Fruit fly (Drosophila melanogaster): ENCODE data around the gene Brd7-9.

Gene Brd7-9

DNA sequence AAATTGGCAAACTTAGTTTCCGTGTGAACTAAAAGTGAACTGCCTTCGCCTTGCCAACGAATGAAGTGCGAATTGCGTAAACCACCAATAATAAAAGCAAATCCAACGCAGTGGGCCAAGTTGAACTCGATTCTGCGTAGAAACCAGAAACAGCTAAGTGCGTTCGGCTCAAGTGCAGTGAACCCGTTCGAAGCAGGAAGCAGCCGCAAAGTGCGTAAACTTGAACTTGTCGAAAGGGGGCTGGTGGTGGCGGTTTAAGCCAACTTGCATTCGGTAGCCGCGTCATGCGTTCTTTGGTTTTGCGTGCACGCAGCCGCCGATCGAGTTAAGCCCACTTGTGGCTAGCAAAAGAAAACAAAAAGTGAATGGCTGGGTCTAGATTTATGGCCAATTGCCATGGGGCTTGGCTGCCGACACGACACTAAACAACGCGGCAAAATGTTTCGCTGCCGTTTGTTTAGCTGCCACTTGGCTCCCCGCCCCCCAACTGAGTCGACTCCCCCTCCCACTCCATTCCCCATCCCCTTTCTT, 32.0 kb upstream of the Brd7-9 start:
- TF ChIP-seq stwl (tag; optimal IDR thresholded peaks at IDR 0.05) (no peak), CG11247 (GFP tag; IDR thresholded peaks at IDR 0.05) (0 out of 2 replicates have a peak, but pooled peaks have one; percentile 16), pita (GFP tag; optimal IDR thresholded peaks at IDR 0.05) (no peak), crol (GFP tag; IDR thresholded peaks at IDR 0.05) (0 out of 2 replicates have a peak, but pooled peaks have one; percentile 23), CG16779 (GFP tag; IDR thresholded peaks at IDR 0.05) (no peak), ftz-f1 (GFP tag; optimal IDR thresholded peaks at IDR 0.05) (no peak), CG11456 (GFP tag; IDR thresholded peaks at IDR 0.05) (0 out of 3 replicates have a peak, but pooled peaks have one; percentile 6), H15 (GFP tag; IDR thresholded peaks at IDR 0.05) (no peak), CG6175 (GFP tag; IDR thresholded peaks at IDR 0.05) (peak; percentile 35; the same call in 1 of the 3 replicates)

DNA sequence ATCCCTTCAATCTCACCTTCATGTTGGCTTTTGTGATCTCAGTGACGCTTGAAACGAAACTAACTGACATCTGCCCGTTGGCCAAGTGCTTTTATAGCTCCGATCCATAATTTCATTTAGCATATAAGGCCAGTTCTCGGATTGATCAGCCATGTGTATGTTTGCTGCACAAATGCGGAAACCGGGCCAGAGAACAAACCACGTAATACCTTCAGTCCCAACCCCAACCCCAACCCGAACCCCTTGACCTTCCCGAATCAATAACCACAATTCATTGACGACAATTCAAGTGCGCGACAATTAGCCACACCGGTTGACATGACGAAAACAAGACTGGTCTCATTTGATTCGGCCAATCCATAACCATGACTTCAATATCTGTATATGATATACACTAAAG, 29.6 kb upstream of the Brd7-9 start, which contains the start of gene CG7203:
Gene CG7203, minus strand, starts transcription at position 101 of the 400 bp plus-strand sequence.
- TF ChIP-seq fd64A (GFP tag; optimal IDR thresholded peaks at IDR 0.05) (no peak), CG9876 (GFP tag; optimal IDR thresholded peaks at IDR 0.05) (no peak), toy (GFP tag; IDR thresholded peaks at IDR 0.05) (no peak), btn (GFP tag; optimal IDR thresholded peaks at IDR 0.05) (no peak), CG3407 (GFP tag; optimal IDR thresholded peaks at IDR 0.05) (no peak), Dbx (GFP tag; IDR thresholded peaks at IDR 0.05) (no peak), seq (GFP tag; IDR thresholded peaks at IDR 0.05) (no peak), CG2199 (GFP tag; IDR thresholded peaks at IDR 0.05) (no peak), pho (GFP tag; optimal IDR thresholded peaks at IDR 0.05) (no peak), run (tag; optimal IDR thresholded peaks at IDR 0.05) (no peak), CG31388 (GFP tag; optimal IDR thresholded peaks at IDR 0.05) (no peak), CG32767 (GFP tag; IDR thresholded peaks at IDR 0.05) (no peak), CG14441 (GFP tag; IDR thresholded peaks at IDR 0.05) (no peak), CG10147 (GFP tag; optimal IDR thresholded peaks at IDR 0.05) (no peak), lbe (GFP tag; optimal IDR thresholded peaks at IDR 0.05) (no peak), Ets97D (GFP tag; optimal IDR thresholded peaks at IDR 0.05) (no peak), CG14860 (GFP tag; IDR thresholded peaks at IDR 0.05; ENCODE audit: partially characterized antibody) (no peak)

DNA sequence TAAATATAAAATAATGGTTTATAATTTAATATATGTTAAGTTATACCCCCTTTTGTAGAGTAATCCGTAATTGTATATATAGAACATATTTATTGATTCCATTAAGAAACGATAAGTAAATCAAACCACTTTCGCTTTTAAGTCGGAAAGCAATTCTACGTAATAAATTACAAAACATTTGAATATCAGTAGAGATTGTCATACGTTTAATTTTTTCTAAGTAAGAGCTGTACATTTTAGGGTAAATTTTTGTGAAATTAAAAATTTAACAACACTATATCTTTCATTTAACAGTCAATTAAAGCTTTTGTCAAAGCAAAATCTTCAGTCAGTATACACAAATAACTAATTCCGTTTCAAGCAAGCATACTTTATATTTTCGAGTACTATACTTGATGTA, 28.8 kb upstream of the Brd7-9 start, which contains the start of gene CG46025:
Gene CG46025, plus strand, starts transcription at position 301 of the 400 bp plus-strand sequence.
- TF ChIP-seq hbn (GFP tag; IDR thresholded peaks at IDR 0.05; ENCODE audit: partially characterized antibody), result no peak
- TF ChIP-seq CG3407 (GFP tag; optimal IDR thresholded peaks at IDR 0.05), result no peak
- no peak for TF ChIP-seq ci (GFP tag; IDR thresholded peaks at IDR 0.05)
- TF ChIP-seq zfh2 (GFP tag; optimal IDR thresholded peaks at IDR 0.05), result no peak
- no peak for TF ChIP-seq HLH54F (GFP tag; optimal IDR thresholded peaks at IDR 0.05)
- TF ChIP-seq CG13624 (GFP tag; optimal IDR thresholded peaks at IDR 0.05), result no peak
- no peak for TF ChIP-seq Rx (GFP tag; IDR thresholded peaks at IDR 0.05)
- no peak for TF ChIP-seq sug (tag; optimal IDR thresholded peaks at IDR 0.05)
- no peak for TF ChIP-seq CG16779 (GFP tag; IDR thresholded peaks at IDR 0.05)
- TF ChIP-seq CG2889 (GFP tag; IDR thresholded peaks at IDR 0.05), result no peak
- no peak for TF ChIP-seq chm (GFP tag; IDR thresholded peaks at IDR 0.05)
- no peak for TF ChIP-seq nerfin-2 (GFP tag; IDR thresholded peaks at IDR 0.05; ENCODE audit: partially characterized antibody)
- no peak for TF ChIP-seq CG9817 (tag; optimal IDR thresholded peaks at IDR 0.05)
- TF ChIP-seq CG34376 (GFP tag; optimal IDR thresholded peaks at IDR 0.05), result no peak
- TF ChIP-seq scrt (GFP tag; optimal IDR thresholded peaks at IDR 0.05), result no peak
- no peak for TF ChIP-seq Max (GFP tag; optimal IDR thresholded peaks at IDR 0.05)
- TF ChIP-seq tll (GFP tag; optimal IDR thresholded peaks at IDR 0.05), result no peak
- TF ChIP-seq Nf-YB (GFP tag; optimal IDR thresholded peaks at IDR 0.05), result no peak
- TF ChIP-seq CG16815 (GFP tag; optimal IDR thresholded peaks at IDR 0.05), result no peak
- TF ChIP-seq ash1 (GFP tag; optimal IDR thresholded peaks at IDR 0.05), result no peak
